Worm (Caenorhabditis elegans) whole organism, L2 larva: ENCODE data around the gene gst-35.

ENCODE experiments used
- C34F6.9 ChIP-seq: fragments of 150-350 bp; optimal IDR thresholded peaks from 2 replicates; lab custom pipeline; 2014; ENCODE audit warnings: missing biosample characterization, missing genetic modification characterization
- F13H6.1 ChIP-seq: sonication (generic microtip); optimal IDR thresholded peaks from 2 replicates; lab custom pipeline; 2016; ENCODE audit warnings: missing genetic modification characterization, missing compliant biosample characterization
- R02D3.7 ChIP-seq: fragments of 150-350 bp; optimal IDR thresholded peaks from 2 replicates; lab custom pipeline; 2014; ENCODE audit warnings: missing biosample characterization, missing genetic modification characterization
- Y55F3AM.14 ChIP-seq: fragments of 200-800 bp; sonication (Bioruptor generic); optimal IDR thresholded peaks from 2 replicates; lab custom pipeline; 2018; ENCODE audit warnings: mild to moderate bottlenecking, missing genetic modification characterization, missing compliant biosample characterization
- ZK546.5 ChIP-seq: sonication (generic microtip); optimal IDR thresholded peaks from 2 replicates; lab custom pipeline; 2017; ENCODE audit warnings: missing biosample characterization, missing genetic modification characterization
- ama-1 ChIP-seq: fragments of 150-350 bp; optimal IDR thresholded peaks from 2 replicates; lab custom pipeline; 2018; ENCODE audit warnings: inconsistent platforms
- blmp-1 ChIP-seq: sonication (generic microtip); optimal IDR thresholded peaks from 2 replicates; lab custom pipeline; 2017; ENCODE audit warnings: missing genetic modification characterization, mild to moderate bottlenecking, missing compliant biosample characterization, antibody characterized with exemption, moderate library complexity; ENCODE audit not compliant: insufficient read depth
- ceh-82 ChIP-seq: fragments of 150-350 bp; optimal IDR thresholded peaks from 2 replicates; lab custom pipeline; 2014; ENCODE audit warnings: missing biosample characterization, missing genetic modification characterization
- crh-2 ChIP-seq: sonication (generic microtip); optimal IDR thresholded peaks from 2 replicates; lab custom pipeline; 2017; ENCODE audit warnings: missing biosample characterization, missing genetic modification characterization
- dmd-4 ChIP-seq: sonication (generic microtip); optimal IDR thresholded peaks from 2 replicates; lab custom pipeline; 2017; ENCODE audit warnings: missing biosample characterization, missing genetic modification characterization
- egl-27 ChIP-seq: sonication (generic microtip); optimal IDR thresholded peaks from 3 replicates; lab custom pipeline; 2017; ENCODE audit warnings: missing biosample characterization, missing genetic modification reagents, missing genetic modification characterization
- elt-3 ChIP-seq: sonication (generic microtip); optimal IDR thresholded peaks from 2 replicates; lab custom pipeline; 2017; ENCODE audit warnings: missing biosample characterization, missing genetic modification characterization
- fos-1 ChIP-seq: fragments of 150-350 bp; optimal IDR thresholded peaks from 2 replicates; lab custom pipeline; 2014; ENCODE audit warnings: missing biosample characterization, missing genetic modification characterization
- lin-11 ChIP-seq: fragments of 150-350 bp; sonication (generic microtip); optimal IDR thresholded peaks from 2 replicates; lab custom pipeline; 2014; ENCODE audit warnings: missing biosample characterization, missing genetic modification characterization, inconsistent platforms, mixed read lengths
- lin-13 ChIP-seq: fragments of 150-350 bp; optimal IDR thresholded peaks from 2 replicates; lab custom pipeline; 2014; ENCODE audit warnings: missing biosample characterization, missing genetic modification reagents, missing genetic modification characterization
- lsy-2 ChIP-seq, 2 experiments: fragments of 150-350 bp in 1 of 2; sonication (generic microtip) in 1 of 2; optimal IDR thresholded peaks; 2 replicates each; lab custom pipeline; 2014 to 2017; ENCODE audit warnings: missing biosample characterization in 2 of 2, missing genetic modification characterization in 2 of 2
- mab-5 ChIP-seq: fragments of 150-350 bp; optimal IDR thresholded peaks from 2 replicates; lab custom pipeline; 2014; ENCODE audit warnings: missing biosample characterization, missing genetic modification characterization
- mbf-1 ChIP-seq: sonication (generic microtip); optimal IDR thresholded peaks from 2 replicates; lab custom pipeline; 2017; ENCODE audit warnings: missing biosample characterization, missing genetic modification characterization
- mdl-1 ChIP-seq, 2 experiments: fragments of 150-350 bp in 1 of 2; sonication (generic microtip) in 1 of 2; optimal IDR thresholded peaks; 2 replicates each; lab custom pipeline; 2017; ENCODE audit warnings: missing biosample characterization in 2 of 2, missing genetic modification characterization in 2 of 2
- nhr-11 ChIP-seq: fragments of 150-350 bp; optimal IDR thresholded peaks from 2 replicates; lab custom pipeline; 2014; ENCODE audit warnings: missing biosample characterization, missing genetic modification characterization
- nhr-129 ChIP-seq: fragments of 150-350 bp; optimal IDR thresholded peaks from 2 replicates; lab custom pipeline; 2014; ENCODE audit warnings: missing biosample characterization, missing genetic modification characterization
- nhr-21 ChIP-seq: fragments of 150-350 bp; optimal IDR thresholded peaks from 2 replicates; lab custom pipeline; 2014; ENCODE audit warnings: missing biosample characterization, missing genetic modification characterization
- nhr-23 ChIP-seq: fragments of 150-350 bp; optimal IDR thresholded peaks from 2 replicates; lab custom pipeline; 2014; ENCODE audit warnings: missing biosample characterization, missing genetic modification reagents, missing genetic modification characterization
- nhr-237 ChIP-seq: fragments of 150-350 bp; optimal IDR thresholded peaks from 2 replicates; lab custom pipeline; 2014; ENCODE audit warnings: missing biosample characterization, missing genetic modification characterization
- nhr-25 ChIP-seq: fragments of 150-350 bp; sonication (generic microtip); optimal IDR thresholded peaks from 3 replicates; lab custom pipeline; 2014; ENCODE audit warnings: missing biosample characterization, missing genetic modification characterization
- nhr-77 ChIP-seq: fragments of 150-350 bp; optimal IDR thresholded peaks from 2 replicates; lab custom pipeline; 2014; ENCODE audit warnings: missing biosample characterization, missing genetic modification characterization
- peb-1 ChIP-seq: fragments of 150-350 bp; optimal IDR thresholded peaks from 2 replicates; lab custom pipeline; 2014; ENCODE audit warnings: missing biosample characterization, missing genetic modification characterization
- sem-4 ChIP-seq: fragments of 150-350 bp; optimal IDR thresholded peaks from 2 replicates; lab custom pipeline; 2014; ENCODE audit warnings: missing biosample characterization, missing genetic modification reagents, missing genetic modification characterization
- skn-1 ChIP-seq: sonication (generic microtip); optimal IDR thresholded peaks from 2 replicates; lab custom pipeline; 2017; ENCODE audit warnings: missing biosample characterization, missing genetic modification characterization
- sma-3 ChIP-seq: sonication (generic microtip); optimal IDR thresholded peaks from 2 replicates; lab custom pipeline; 2016; ENCODE audit warnings: missing genetic modification reagents, missing genetic modification characterization, missing compliant biosample characterization
- sma-9 ChIP-seq, 2 experiments: fragments of 150-350 bp in 1 of 2; sonication (generic microtip) in 1 of 2; optimal IDR thresholded peaks; 2 replicates each; lab custom pipeline; 2014 to 2016; ENCODE audit warnings: missing genetic modification characterization in 2 of 2, mild to moderate bottlenecking in 1 of 2, missing biosample characterization in 1 of 2, missing compliant biosample characterization in 1 of 2, missing genetic modification reagents in 1 of 2, moderate library complexity in 1 of 2
- unc-39 ChIP-seq: fragments of 150-350 bp; optimal IDR thresholded peaks from 2 replicates; lab custom pipeline; 2014; ENCODE audit warnings: missing biosample characterization, missing genetic modification characterization
- unc-55 ChIP-seq: fragments of 150-350 bp; sonication (generic microtip); optimal IDR thresholded peaks from 3 replicates; lab custom pipeline; 2014; ENCODE audit warnings: missing biosample characterization, missing genetic modification reagents, missing genetic modification characterization
- unc-62 ChIP-seq: fragments of 150-350 bp; optimal IDR thresholded peaks from 2 replicates; lab custom pipeline; 2014; ENCODE audit warnings: missing biosample characterization, missing genetic modification reagents, missing genetic modification characterization
- zag-1 ChIP-seq: fragments of 150-350 bp; optimal IDR thresholded peaks from 2 replicates; lab custom pipeline; 2014; ENCODE audit warnings: missing biosample characterization, missing genetic modification characterization
- ztf-4 ChIP-seq: fragments of 150-350 bp; optimal IDR thresholded peaks from 2 replicates; lab custom pipeline; 2014; ENCODE audit warnings: missing biosample characterization, missing genetic modification characterization

Gene gst-35

ce11 chrII:15204069-15204850 is 19.1 kb upstream of the gst-35 start:
- TF ChIP-seq F13H6.1 (tag; lab: Kevin White, UChicago) (no peak), nhr-25 (peak; percentile 55)

ce11 chrII:15203398-15204068 is 18.3 kb upstream of the gst-35 start:
- TF ChIP-seq ama-1 (lab: Kevin White, UChicago) (no peak), zag-1 (tag; lab: Kevin White, UChicago) (no peak), nhr-129 (tag; lab: Kevin White, UChicago) (no peak), nhr-25 (peak; percentile 75), ztf-4 (tag; lab: Kevin White, UChicago) (peak; percentile 14), nhr-21 (tag; lab: Kevin White, UChicago) (no peak), F13H6.1 (tag; lab: Kevin White, UChicago) (peak; percentile 17), sem-4 (tag; lab: Kevin White, UChicago) (no peak), peb-1 (tag; lab: Kevin White, UChicago) (peak; percentile 62), blmp-1 (tag; lab: Kevin White, UChicago) (peak; percentile 67), unc-55 (GFP tag; lab: Kevin White, UChicago) (no peak), dmd-4 (tag; lab: Kevin White, UChicago) (no peak), lin-13 (GFP tag; lab: Kevin White, UChicago) (no peak), Y55F3AM.14 (no peak)
- TF ChIP-seq, all 48 proteins: peak for 5

ce11 chrII:15197500-15197899 is 12.3 kb upstream of the gst-35 start:
- TF ChIP-seq unc-55 (GFP tag; lab: Kevin White, UChicago) (no peak), nhr-129 (tag; lab: Kevin White, UChicago) (peak; percentile 12), sma-9 (GFP tag; optimal IDR thresholded peaks at IDR 0.05; lab: Kevin White, UChicago) (peak; percentile 42), sma-9 (tag; optimal IDR thresholded peaks at IDR 0.05; lab: Kevin White, UChicago) (no peak), nhr-21 (tag; lab: Kevin White, UChicago) (no peak), fos-1 (tag; lab: Kevin White, UChicago) (peak; percentile 35)

- no peak for TF ChIP-seq nhr-23 (tag; lab: Kevin White, UChicago)
These were observed 11.2 kb upstream of the gst-35 start, which contains the start of gene spsb-1 for ce11 chrII:15196433-15196832. TSS of gene spsb-1 (plus strand) at chrII:15196733.

- TF ChIP-seq C34F6.9 (tag; lab: Kevin White, UChicago) (no peak), nhr-129 (tag; lab: Kevin White, UChicago) (peak; percentile 31)
These were observed 10.2 kb upstream of the gst-35 start for ce11 chrII:15195346-15195745.

- TF ChIP-seq ZK546.5 (tag; lab: Kevin White, UChicago) (no peak), blmp-1 (tag; lab: Kevin White, UChicago) (no peak), zag-1 (tag; lab: Kevin White, UChicago) (no peak), lin-13 (GFP tag; lab: Kevin White, UChicago) (peak; percentile 23), unc-39 (tag; lab: Kevin White, UChicago) (no peak), F13H6.1 (tag; lab: Kevin White, UChicago) (peak; percentile 66), mdl-1 (tag; optimal IDR thresholded peaks at IDR 0.05; lab: Kevin White, UChicago) (peak in 1 of 2 experiments; percentile 79), C34F6.9 (tag; lab: Kevin White, UChicago) (peak; percentile 72), unc-55 (GFP tag; lab: Kevin White, UChicago) (no peak), nhr-237 (tag; lab: Kevin White, UChicago) (no peak), nhr-11 (tag; lab: Kevin White, UChicago) (no peak), nhr-77 (tag; lab: Kevin White, UChicago) (no peak), sma-3 (GFP tag; lab: Kevin White, UChicago) (peak; percentile 27), Y55F3AM.14 (no peak), R02D3.7 (tag; lab: Kevin White, UChicago) (no peak), skn-1 (tag; lab: Kevin White, UChicago) (no peak), crh-2 (tag; lab: Kevin White, UChicago) (peak; percentile 59), lin-11 (tag; lab: Kevin White, UChicago) (peak; percentile 40), egl-27 (tag; lab: Kevin White, UChicago) (no peak), ztf-4 (tag; lab: Kevin White, UChicago) (peak; percentile 44), sma-9 (GFP tag; optimal IDR thresholded peaks at IDR 0.05; lab: Kevin White, UChicago) (peak; percentile 93), sma-9 (tag; optimal IDR thresholded peaks at IDR 0.05; lab: Kevin White, UChicago) (no peak), dmd-4 (tag; lab: Kevin White, UChicago) (no peak), nhr-129 (tag; lab: Kevin White, UChicago) (peak; percentile 44), elt-3 (no peak), fos-1 (tag; lab: Kevin White, UChicago) (peak; percentile 56), lsy-2 (tag; optimal IDR thresholded peaks at IDR 0.05; lab: Kevin White, UChicago) (peak in 1 of 2 experiments; percentile 53), peb-1 (tag; lab: Kevin White, UChicago) (no peak), mbf-1 (no peak), unc-62 (GFP tag; lab: Kevin White, UChicago) (no peak), ceh-82 (tag; lab: Kevin White, UChicago) (no peak), mab-5 (no peak)
These were observed 8.8 kb upstream of the gst-35 start for ce11 chrII:15193961-15194360.
